Worm (Caenorhabditis elegans) whole organism, L1 larva: ENCODE measurements around the gene srx-66.

Experiments used
- C04F5.9 ChIP-seq: sonication (generic microtip); optimal IDR thresholded peaks from 2 replicates; lab custom pipeline; 2016; ENCODE audit warnings: missing genetic modification characterization, missing compliant biosample characterization
- C16A3.4 ChIP-seq: fragments of 150-350 bp; optimal IDR thresholded peaks from 2 replicates; lab custom pipeline; 2014; ENCODE audit warnings: missing biosample characterization, missing genetic modification characterization
- F16B12.6 ChIP-seq: fragments of 150-350 bp; optimal IDR thresholded peaks from 2 replicates; lab custom pipeline; 2014; ENCODE audit warnings: missing biosample characterization, missing genetic modification characterization
- aly-2 ChIP-seq: fragments of 150-350 bp; optimal IDR thresholded peaks from 2 replicates; lab custom pipeline; 2014; ENCODE audit warnings: missing biosample characterization, missing genetic modification characterization
- ceh-63 ChIP-seq: fragments of 200-800 bp; sonication (Bioruptor generic); optimal IDR thresholded peaks from 2 replicates; lab custom pipeline; 2018; ENCODE audit warnings: mild to moderate bottlenecking, missing genetic modification characterization, missing compliant biosample characterization
- ceh-8 ChIP-seq: fragments of 200-800 bp; sonication (Bioruptor generic); optimal IDR thresholded peaks from 2 replicates; lab custom pipeline; 2018; ENCODE audit warnings: mild to moderate bottlenecking, missing genetic modification characterization, moderate library complexity, missing compliant biosample characterization
- ceh-82 ChIP-seq, 3 experiments: fragments of 150-350 bp in 1 of 3; sonication (generic microtip) in 2 of 3; optimal IDR thresholded peaks; 2 replicates each; lab custom pipeline; 2014 to 2017; ENCODE audit warnings: missing biosample characterization in 3 of 3, missing genetic modification characterization in 3 of 3
- ceh-88 ChIP-seq: fragments of 200-800 bp; sonication (Bioruptor generic); IDR thresholded peaks from 2 replicates; pipeline ENCODE4 v1.3.6; 2022; ENCODE audit warnings: missing genetic modification characterization, missing compliant biosample characterization
- ces-1 ChIP-seq: fragments of 150-350 bp; optimal IDR thresholded peaks from 2 replicates; lab custom pipeline; 2014; ENCODE audit warnings: missing biosample characterization, missing genetic modification reagents, missing genetic modification characterization
- efl-1 ChIP-seq, 4 experiments: fragments of 150-350 bp; optimal IDR thresholded peaks in 3 of 4; peaks in 1 of 4; 1 replicate in 1 of 4; 2 replicates in 3 of 4; lab custom pipeline; 2014; ENCODE audit warnings: missing biosample characterization in 2 of 4, missing genetic modification characterization in 2 of 4, missing genetic modification reagents in 2 of 4
- efl-3 ChIP-seq: fragments of 200-800 bp; sonication (Bioruptor generic); optimal IDR thresholded peaks from 2 replicates; lab custom pipeline; 2018; ENCODE audit warnings: mild to moderate bottlenecking, missing genetic modification characterization, missing compliant biosample characterization
- elt-2 ChIP-seq: sonication (generic microtip); optimal IDR thresholded peaks from 2 replicates; lab custom pipeline; 2016; ENCODE audit warnings: missing genetic modification characterization, mild to moderate bottlenecking, inconsistent platforms, missing compliant biosample characterization, missing genetic modification reagents
- elt-3 ChIP-seq, 6 experiments: fragments of 150-350 bp in 1 of 6; sonication (generic microtip); optimal IDR thresholded peaks; 2 replicates each; lab custom pipeline; 2017 to 2018; ENCODE audit warnings: missing biosample characterization in 6 of 6, missing genetic modification characterization in 6 of 6, inconsistent platforms in 1 of 6
- ets-5 ChIP-seq: fragments of 200-800 bp; sonication (Bioruptor generic); IDR thresholded peaks from 2 replicates; pipeline ENCODE4 v1.3.6; 2022; ENCODE audit warnings: missing genetic modification characterization, missing compliant biosample characterization
- fkh-10 ChIP-seq: sonication (generic microtip); optimal IDR thresholded peaks from 2 replicates; lab custom pipeline; 2017; ENCODE audit warnings: missing biosample characterization, missing genetic modification reagents, missing genetic modification characterization
- fkh-4 ChIP-seq: sonication (generic microtip); optimal IDR thresholded peaks from 2 replicates; lab custom pipeline; 2016; ENCODE audit warnings: missing compliant biosample characterization, missing genetic modification characterization, borderline replicate concordance
- fkh-8 ChIP-seq: sonication (generic microtip); optimal IDR thresholded peaks from 2 replicates; lab custom pipeline; 2016; ENCODE audit warnings: mild to moderate bottlenecking, missing genetic modification characterization, missing compliant biosample characterization
- fos-1 ChIP-seq: fragments of 150-350 bp; optimal IDR thresholded peaks from 2 replicates; lab custom pipeline; 2014; ENCODE audit warnings: missing biosample characterization, missing genetic modification characterization
- grh-1 ChIP-seq: fragments of 200-800 bp; sonication (Bioruptor generic); IDR thresholded peaks from 2 replicates; pipeline ENCODE4 v1.3.6; 2022; ENCODE audit warnings: missing genetic modification reagents, missing genetic modification characterization, missing compliant biosample characterization
- hpl-2 ChIP-seq: fragments of 150-350 bp; optimal IDR thresholded peaks from 2 replicates; lab custom pipeline; 2014; ENCODE audit warnings: missing biosample characterization, missing genetic modification reagents, missing genetic modification characterization
- isw-1 ChIP-seq: fragments of 200-800 bp; sonication (Bioruptor generic); IDR thresholded peaks from 2 replicates; pipeline ENCODE4 v1.3.6; 2022; ENCODE audit warnings: missing genetic modification characterization, missing compliant biosample characterization
- lin-13 ChIP-seq: fragments of 150-350 bp; optimal IDR thresholded peaks from 2 replicates; lab custom pipeline; 2014; ENCODE audit warnings: missing biosample characterization, missing genetic modification reagents, missing genetic modification characterization
- lin-14 ChIP-seq: fragments of 200-800 bp; sonication (Bioruptor generic); optimal IDR thresholded peaks from 2 replicates; lab custom pipeline; 2018; ENCODE audit warnings: mild to moderate bottlenecking, missing genetic modification characterization, moderate library complexity, missing compliant biosample characterization
- lin-35 ChIP-seq, 2 experiments: fragments of 150-350 bp; optimal IDR thresholded peaks; 2 replicates each; lab custom pipeline; 2014; ENCODE audit warnings: missing biosample characterization in 2 of 2, missing genetic modification characterization in 2 of 2, missing genetic modification reagents in 2 of 2
- lir-3 ChIP-seq: sonication (generic microtip); optimal IDR thresholded peaks from 2 replicates; lab custom pipeline; 2016; ENCODE audit warnings: mild to moderate bottlenecking, missing genetic modification characterization, moderate library complexity, missing compliant biosample characterization; ENCODE audit not compliant: poor library complexity
- lsy-2 ChIP-seq, 2 experiments: fragments of 150-350 bp; optimal IDR thresholded peaks; 2 replicates each; lab custom pipeline; 2014; ENCODE audit warnings: missing biosample characterization in 2 of 2, missing genetic modification characterization in 2 of 2
- mdl-1 ChIP-seq, 2 experiments: fragments of 150-350 bp; optimal IDR thresholded peaks; 2 replicates each; lab custom pipeline; 2014 to 2017; ENCODE audit warnings: missing biosample characterization in 2 of 2, missing genetic modification characterization in 2 of 2, inconsistent platforms in 1 of 2
- mef-2 ChIP-seq: fragments of 150-350 bp; optimal IDR thresholded peaks from 2 replicates; lab custom pipeline; 2014; ENCODE audit warnings: missing biosample characterization, missing genetic modification characterization
- mep-1 ChIP-seq: fragments of 150-350 bp; optimal IDR thresholded peaks from 2 replicates; lab custom pipeline; 2014; ENCODE audit warnings: missing biosample characterization, missing genetic modification characterization
- nhr-11 ChIP-seq: fragments of 150-350 bp; optimal IDR thresholded peaks from 2 replicates; lab custom pipeline; 2014; ENCODE audit warnings: missing biosample characterization, missing genetic modification characterization
- nhr-12 ChIP-seq: sonication (generic microtip); optimal IDR thresholded peaks from 2 replicates; lab custom pipeline; 2017; ENCODE audit warnings: missing biosample characterization, missing genetic modification characterization
- nhr-19 ChIP-seq: fragments of 200-800 bp; sonication (Bioruptor generic); conservative IDR thresholded peaks from 2 replicates; pipeline ENCODE4 v1.3.6; 2022; ENCODE audit warnings: missing genetic modification characterization, missing compliant biosample characterization
- nhr-47 ChIP-seq: sonication (generic microtip); optimal IDR thresholded peaks from 2 replicates; lab custom pipeline; 2016; ENCODE audit warnings: mild to moderate bottlenecking, missing genetic modification characterization, moderate library complexity, missing compliant biosample characterization
- nhr-71 ChIP-seq: sonication (generic microtip); optimal IDR thresholded peaks from 2 replicates; lab custom pipeline; 2016; ENCODE audit warnings: mild to moderate bottlenecking, missing genetic modification characterization, moderate library complexity, missing compliant biosample characterization
- nhr-84 ChIP-seq: sonication (generic microtip); optimal IDR thresholded peaks from 2 replicates; lab custom pipeline; 2017; ENCODE audit warnings: missing biosample characterization, missing genetic modification characterization
- nhr-90 ChIP-seq: sonication (generic microtip); optimal IDR thresholded peaks from 2 replicates; lab custom pipeline; 2016; ENCODE audit warnings: mild to moderate bottlenecking, missing genetic modification characterization, missing compliant biosample characterization; ENCODE audit not compliant: poor library complexity
- pag-3 ChIP-seq: sonication (generic microtip); optimal IDR thresholded peaks from 2 replicates; lab custom pipeline; 2017; ENCODE audit warnings: missing genetic modification characterization, mild to moderate bottlenecking, missing compliant biosample characterization, antibody characterized with exemption, borderline replicate concordance; ENCODE audit not compliant: insufficient read depth
- pax-3 ChIP-seq: fragments of 200-800 bp; sonication (Bioruptor generic); optimal IDR thresholded peaks from 2 replicates; lab custom pipeline; 2018; ENCODE audit warnings: mild to moderate bottlenecking, missing genetic modification characterization, moderate library complexity, missing compliant biosample characterization
- pqm-1 ChIP-seq: sonication (generic microtip); optimal IDR thresholded peaks from 3 replicates; lab custom pipeline; 2017; ENCODE audit warnings: missing biosample characterization, missing genetic modification characterization
- skn-1 ChIP-seq: fragments of 150-350 bp; optimal IDR thresholded peaks from 2 replicates; lab custom pipeline; 2014; ENCODE audit warnings: missing biosample characterization, missing genetic modification characterization
- sox-4 ChIP-seq: sonication (generic microtip); optimal IDR thresholded peaks from 2 replicates; lab custom pipeline; 2016; ENCODE audit warnings: missing genetic modification characterization, missing compliant biosample characterization
- unc-62 ChIP-seq: fragments of 150-350 bp; optimal IDR thresholded peaks from 2 replicates; lab custom pipeline; 2014; ENCODE audit warnings: missing biosample characterization, missing genetic modification reagents, missing genetic modification characterization
- unc-86 ChIP-seq: sonication (generic microtip); optimal IDR thresholded peaks from 2 replicates; lab custom pipeline; 2016; ENCODE audit warnings: missing genetic modification characterization, missing compliant biosample characterization
- unc-98 ChIP-seq: fragments of 200-800 bp; sonication (Bioruptor generic); IDR thresholded peaks from 2 replicates; pipeline ENCODE4 v1.3.6; 2022; ENCODE audit warnings: missing genetic modification characterization, missing compliant biosample characterization
- vab-15 ChIP-seq: sonication (generic microtip); optimal IDR thresholded peaks from 2 replicates; lab custom pipeline; 2017; ENCODE audit warnings: missing genotype, mild to moderate bottlenecking, missing genetic modification characterization, missing compliant biosample characterization
- zag-1 ChIP-seq: fragments of 150-350 bp; optimal IDR thresholded peaks from 2 replicates; lab custom pipeline; 2014; ENCODE audit warnings: missing biosample characterization, missing genetic modification characterization
- zip-4 ChIP-seq: fragments of 200-800 bp; sonication (Bioruptor generic); optimal IDR thresholded peaks from 2 replicates; lab custom pipeline; 2018; ENCODE audit warnings: mild to moderate bottlenecking, missing genetic modification characterization, moderate library complexity, missing compliant biosample characterization
- ztf-11 ChIP-seq, 2 experiments: sonication (generic microtip); optimal IDR thresholded peaks; 2 replicates each; lab custom pipeline; 2016 to 2017; ENCODE audit warnings: missing genetic modification characterization in 2 of 2, missing biosample characterization in 1 of 2, missing compliant biosample characterization in 1 of 2
- ztf-4 ChIP-seq: fragments of 150-350 bp; optimal IDR thresholded peaks from 2 replicates; lab custom pipeline; 2014; ENCODE audit warnings: missing biosample characterization, missing genetic modification characterization

The srx-66 gene

DNA sequence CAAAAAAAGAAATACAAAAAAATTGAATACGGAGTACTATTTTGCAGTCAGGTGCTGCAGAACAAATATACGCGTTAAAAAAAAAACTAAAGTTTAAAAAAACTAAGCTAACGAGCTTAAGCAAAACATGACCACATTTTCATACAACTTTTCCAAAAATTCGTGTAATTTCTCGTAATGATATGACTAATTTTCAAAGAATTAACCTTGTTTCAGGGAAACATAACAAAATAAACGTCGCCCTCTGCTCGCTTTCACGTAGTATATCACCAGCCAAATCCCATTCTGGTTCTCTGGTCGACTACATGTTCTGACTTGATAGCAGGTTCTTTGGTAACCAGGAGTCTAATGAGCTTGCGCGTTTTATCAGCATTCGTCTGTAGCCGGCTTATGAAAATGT, 49.0 kb upstream of the srx-66 start (continued):
- TF ChIP-seq aly-2 (no peak), pax-3 (tag; lab: Kevin White, UChicago) (peak; percentile 72), unc-98 (no peak), elt-3 (tag; optimal IDR thresholded peaks at IDR 0.05; lab: Kevin White, UChicago) (no peak), mdl-1 (tag; optimal IDR thresholded peaks at IDR 0.05; lab: Kevin White, UChicago) (no peak), zip-4 (GFP tag; lab: Kevin White, UChicago) (no peak), ets-5 (no peak)

DNA sequence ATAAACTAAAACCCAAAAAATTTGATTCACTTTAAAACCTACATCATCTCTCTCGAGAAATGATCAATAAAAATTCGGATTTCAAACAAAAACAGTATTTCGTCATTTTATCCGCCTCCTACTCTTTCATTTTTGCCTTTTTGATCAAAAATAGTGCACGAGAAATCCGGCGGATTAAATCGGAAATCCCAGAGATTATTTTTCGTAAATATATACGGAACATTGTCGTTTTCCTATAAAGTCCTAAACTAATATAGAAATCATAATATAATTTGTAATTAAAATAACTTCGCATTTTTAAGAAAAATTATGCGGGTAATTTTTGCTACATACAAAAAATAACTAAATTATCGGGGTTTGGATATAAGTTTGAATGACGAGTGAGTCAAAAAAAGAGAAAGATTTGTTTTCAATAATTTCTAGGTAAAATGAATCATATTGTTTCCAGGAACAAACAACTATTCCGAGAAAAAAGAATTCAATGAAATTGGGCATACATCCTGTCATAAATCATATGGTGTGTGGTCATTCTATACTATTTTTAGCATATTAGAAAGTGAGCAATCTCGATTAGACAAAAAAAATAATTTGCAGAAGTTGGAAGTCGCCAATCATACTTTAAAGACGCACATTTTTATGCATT, 45.2 kb upstream of the srx-66 start, which contains the start of gene nhr-158:
nhr-158 (minus strand) TSS at position 51 of the 643 bp plus-strand sequence.
- TF ChIP-seq nhr-11 (peak; percentile 48), skn-1 (tag; lab: Kevin White, UChicago) (no peak), fkh-8 (peak; percentile 90), efl-3 (no peak), zip-4 (GFP tag; lab: Kevin White, UChicago) (no peak), lir-3 (tag; lab: Kevin White, UChicago) (no peak), lin-35 (GFP tag; optimal IDR thresholded peaks at IDR 0.05; lab: Kevin White, UChicago) (no peak), ceh-88 (GFP tag; lab: Robert Waterston, UW) (no peak), ztf-11 (tag; optimal IDR thresholded peaks at IDR 0.05; lab: Kevin White, UChicago) (no peak), nhr-71 (peak; percentile 83), lsy-2 (tag; optimal IDR thresholded peaks at IDR 0.05; lab: Kevin White, UChicago) (peak in 1 of 2 experiments; percentile 45), sox-4 (tag; lab: Kevin White, UChicago) (peak; percentile 37), zag-1 (no peak), ceh-63 (no peak), nhr-12 (no peak), C16A3.4 (tag; lab: Kevin White, UChicago) (no peak), unc-62 (GFP tag; lab: Kevin White, UChicago) (no peak), fkh-4 (tag; lab: Kevin White, UChicago) (peak; percentile 18), vab-15 (tag; lab: Kevin White, UChicago) (no peak), efl-1 (optimal IDR thresholded peaks at IDR 0.05; lab: Kevin White, UChicago) (no peak), efl-1 (GFP tag; optimal IDR thresholded peaks at IDR 0.05 in 1 of 2; lab: Kevin White, UChicago) (no peak), nhr-90 (tag; lab: Kevin White, UChicago) (no peak), F16B12.6 (tag; lab: Kevin White, UChicago) (no peak), mep-1 (tag; lab: Kevin White, UChicago) (no peak), ces-1 (no peak), hpl-2 (GFP tag; lab: Kevin White, UChicago) (no peak), unc-98 (no peak), pqm-1 (tag; lab: Kevin White, UChicago) (no peak), fos-1 (peak; percentile 61), elt-2 (no peak), mef-2 (tag; lab: Kevin White, UChicago) (no peak), ceh-82 (tag; optimal IDR thresholded peaks at IDR 0.05; lab: Kevin White, UChicago) (no peak), unc-86 (tag; lab: Kevin White, UChicago) (no peak), C04F5.9 (tag; lab: Kevin White, UChicago) (no peak), pag-3 (tag; lab: Kevin White, UChicago) (no peak), lin-14 (GFP tag; lab: Kevin White, UChicago) (peak; percentile 43), nhr-47 (peak; percentile 86), isw-1 (no peak), nhr-19 (GFP tag; lab: Robert Waterston, UW) (no peak), lin-13 (GFP tag; lab: Kevin White, UChicago) (no peak), fkh-10 (GFP tag; lab: Kevin White, UChicago) (no peak), mdl-1 (tag; optimal IDR thresholded peaks at IDR 0.05; lab: Kevin White, UChicago) (no peak), grh-1 (no peak), nhr-84 (tag; lab: Kevin White, UChicago) (no peak), ztf-4 (no peak), ceh-8 (no peak), elt-3 (tag; optimal IDR thresholded peaks at IDR 0.05; lab: Kevin White, UChicago) (no peak), aly-2 (no peak)
